Worm (Caenorhabditis elegans) whole organism, midembryonic: ENCODE measurements around the gene B0507.1.

ENCODE experiments used
- T22C8.4 ChIP-seq: fragments of 200-800 bp; sonication (Bioruptor generic); IDR thresholded peaks from 2 replicates; pipeline ENCODE4 v1.3.6; 2022; ENCODE audit warnings: missing genetic modification characterization, missing compliant biosample characterization
- cog-1 ChIP-seq: sonication (generic microtip); optimal IDR thresholded peaks from 2 replicates; lab custom pipeline; 2016; ENCODE audit warnings: missing genetic modification characterization, missing compliant biosample characterization
- flt-1 ChIP-seq: fragments of 200-800 bp; sonication (Bioruptor generic); IDR thresholded peaks from 2 replicates; pipeline ENCODE4 v1.3.6; 2022; ENCODE audit warnings: missing genetic modification characterization, missing compliant biosample characterization
- klf-2 ChIP-seq: fragments of 200-800 bp; sonication (Bioruptor generic); conservative IDR thresholded peaks from 2 replicates; pipeline ENCODE4 v1.3.6; 2022; ENCODE audit warnings: missing genetic modification reagents, missing genetic modification characterization, missing compliant biosample characterization
- med-1 ChIP-seq: sonication (generic microtip); optimal IDR thresholded peaks from 2 replicates; lab custom pipeline; 2017; ENCODE audit warnings: missing genetic modification characterization, mild to moderate bottlenecking, missing compliant biosample characterization, antibody characterized with exemption, missing genetic modification reagents; ENCODE audit not compliant: insufficient read depth
- ref-1 ChIP-seq: fragments of 200-800 bp; sonication (Bioruptor generic); conservative IDR thresholded peaks from 2 replicates; pipeline ENCODE4 v1.3.6; 2022; ENCODE audit warnings: missing genetic modification reagents, missing genetic modification characterization, missing compliant biosample characterization
- tab-1 ChIP-seq: fragments of 200-800 bp; sonication (Bioruptor generic); IDR thresholded peaks from 2 replicates; pipeline ENCODE4 v1.3.6; 2022; ENCODE audit warnings: missing genetic modification characterization, missing compliant biosample characterization
- ztf-23 ChIP-seq: fragments of 200-800 bp; sonication (Bioruptor generic); IDR thresholded peaks from 2 replicates; pipeline ENCODE4 v1.3.6; 2022; ENCODE audit warnings: missing genetic modification reagents, missing genetic modification characterization, missing compliant biosample characterization
- ztf-29 ChIP-seq: fragments of 200-800 bp; sonication (Bioruptor generic); IDR thresholded peaks from 2 replicates; pipeline ENCODE4 v1.3.6; 2022; ENCODE audit warnings: missing genetic modification reagents, missing genetic modification characterization, missing compliant biosample characterization

B0507.1 gene

ce11 chrV:8776270-8776669 is at the start of gene B0507.1:
Gene B0507.1 (plus strand): TSS chrV:8776570.
- no peak for TF ChIP-seq ztf-23 (GFP tag; lab: Robert Waterston, UW)
- no peak for TF ChIP-seq tab-1 (GFP tag; lab: Robert Waterston, UW)
- TF ChIP-seq flt-1: no peak
- TF ChIP-seq T22C8.4: no peak
- no peak for TF ChIP-seq ztf-29 (GFP tag; lab: Robert Waterston, UW)
- no peak for TF ChIP-seq ref-1
- no peak for TF ChIP-seq med-1 (GFP tag; lab: Kevin White, UChicago)
- no peak for TF ChIP-seq cog-1 (tag; lab: Kevin White, UChicago)
- no peak for TF ChIP-seq klf-2 (GFP tag; lab: Robert Waterston, UW)

ce11 chrV:8727077-8727476 is 49.3 kb upstream of the B0507.1 start, which contains the start of gene ZC196.9:
Gene ZC196.9 (minus strand): TSS chrV:8727177.
- TF ChIP-seq cog-1 (tag; lab: Kevin White, UChicago) (no peak), ztf-23 (GFP tag; lab: Robert Waterston, UW) (no peak), T22C8.4 (no peak)

ce11 chrV:8729100-8729499 is 47.3 kb upstream of the B0507.1 start, which contains the start of gene ZC196.5:
Gene ZC196.5 (plus strand): TSS chrV:8729400.
- TF ChIP-seq tab-1 (GFP tag; lab: Robert Waterston, UW) (no peak), klf-2 (GFP tag; lab: Robert Waterston, UW) (no peak), T22C8.4 (no peak), med-1 (GFP tag; lab: Kevin White, UChicago) (no peak), cog-1 (tag; lab: Kevin White, UChicago) (no peak), ztf-23 (GFP tag; lab: Robert Waterston, UW) (no peak), ztf-29 (GFP tag; lab: Robert Waterston, UW) (no peak), flt-1 (no peak), ref-1 (no peak)

ce11 chrV:8730991-8731390 is 45.4 kb upstream of the B0507.1 start:
- TF ChIP-seq ref-1 (no peak), tab-1 (GFP tag; lab: Robert Waterston, UW) (no peak), klf-2 (GFP tag; lab: Robert Waterston, UW) (no peak), T22C8.4 (no peak)

ce11 chrV:8732934-8733333 is 43.4 kb upstream of the B0507.1 start, which contains the start of gene ZC196.4:
Gene ZC196.4 (plus strand): TSS chrV:8733106.
- TF ChIP-seq cog-1 (tag; lab: Kevin White, UChicago) (no peak), klf-2 (GFP tag; lab: Robert Waterston, UW) (no peak), ztf-29 (GFP tag; lab: Robert Waterston, UW) (no peak), flt-1 (no peak), ztf-23 (GFP tag; lab: Robert Waterston, UW) (no peak), med-1 (GFP tag; lab: Kevin White, UChicago) (no peak), ref-1 (no peak)

ce11 chrV:8736369-8736768 is 40.0 kb upstream of the B0507.1 start, which contains the start of gene ZC196.3:
Gene ZC196.3 (plus strand): TSS chrV:8736669.
- TF ChIP-seq tab-1 (GFP tag; lab: Robert Waterston, UW) (no peak), flt-1 (no peak), ztf-23 (GFP tag; lab: Robert Waterston, UW) (no peak), med-1 (GFP tag; lab: Kevin White, UChicago) (no peak), ref-1 (no peak), cog-1 (tag; lab: Kevin White, UChicago) (no peak), T22C8.4 (no peak), ztf-29 (GFP tag; lab: Robert Waterston, UW) (no peak), klf-2 (GFP tag; lab: Robert Waterston, UW) (no peak)

- TF ChIP-seq flt-1 (no peak), klf-2 (GFP tag; lab: Robert Waterston, UW) (no peak), T22C8.4 (no peak), med-1 (GFP tag; lab: Kevin White, UChicago) (no peak), ref-1 (no peak), tab-1 (GFP tag; lab: Robert Waterston, UW) (no peak), ztf-23 (GFP tag; lab: Robert Waterston, UW) (no peak), cog-1 (tag; lab: Kevin White, UChicago) (no peak), ztf-29 (GFP tag; lab: Robert Waterston, UW) (no peak)
Measured at ce11 chrV:8739136-8739535, 37.2 kb upstream of the B0507.1 start, which contains the start of gene ZC196.2. Gene ZC196.2 (plus strand): TSS chrV:8739436.

- TF ChIP-seq tab-1 (GFP tag; lab: Robert Waterston, UW): no peak
- no peak for TF ChIP-seq T22C8.4
- no peak for TF ChIP-seq flt-1
- TF ChIP-seq klf-2 (GFP tag; lab: Robert Waterston, UW): no peak
- no peak for TF ChIP-seq ztf-29 (GFP tag; lab: Robert Waterston, UW)
- no peak for TF ChIP-seq ref-1
- no peak for TF ChIP-seq cog-1 (tag; lab: Kevin White, UChicago)
- no peak for TF ChIP-seq med-1 (GFP tag; lab: Kevin White, UChicago)
- no peak for TF ChIP-seq ztf-23 (GFP tag; lab: Robert Waterston, UW)
Measured at ce11 chrV:8745858-8746257, 30.5 kb upstream of the B0507.1 start, which contains the start of gene B0507.6. Gene B0507.6 (plus strand): TSS chrV:8746158.

- no peak for TF ChIP-seq T22C8.4
- no peak for TF ChIP-seq ref-1
- no peak for TF ChIP-seq cog-1 (tag; lab: Kevin White, UChicago)
- TF ChIP-seq klf-2 (GFP tag; lab: Robert Waterston, UW): no peak
Measured at ce11 chrV:8753395-8753794, 23.0 kb upstream of the B0507.1 start, which contains the start of gene B0507.5. Gene B0507.5 (plus strand): TSS chrV:8753695.

ce11 chrV:8754670-8755069 is 21.7 kb upstream of the B0507.1 start, which contains the start of gene B0507.4:
Gene B0507.4 (plus strand): TSS chrV:8754970.
- no peak for TF ChIP-seq T22C8.4
- TF ChIP-seq tab-1 (GFP tag; lab: Robert Waterston, UW): no peak
- no peak for TF ChIP-seq ztf-23 (GFP tag; lab: Robert Waterston, UW)
- TF ChIP-seq med-1 (GFP tag; lab: Kevin White, UChicago): no peak
- no peak for TF ChIP-seq ref-1
